Fruit fly (Drosophila melanogaster) whole organism, embryonic: Measurements from ENCODE around the gene MSAmiP.
A peak's percentile ranks its signal among the peaks of the same experiment; 100 is the strongest.

ENCODE experiments used
- CG10543 ChIP-seq: fragments of 200-800 bp; sonication (Bioruptor generic); optimal IDR thresholded peaks from 3 replicates; lab custom pipeline; 2017; ENCODE audit warnings: missing biosample characterization, mild to moderate bottlenecking, missing genetic modification characterization, moderate library complexity
- CG10654 ChIP-seq: fragments of 200-800 bp; sonication (Bioruptor generic); optimal IDR thresholded peaks from 2 replicates; lab custom pipeline; 2016; ENCODE audit warnings: missing biosample characterization, missing genetic modification characterization
- CG13296 ChIP-seq: fragments of 200-800 bp; sonication (Bioruptor generic); optimal IDR thresholded peaks from 3 replicates; lab custom pipeline; 2018; ENCODE audit warnings: missing biosample characterization, mild to moderate bottlenecking, missing genetic modification characterization
- CG1603 ChIP-seq: fragments of 200-800 bp; sonication (Bioruptor generic); optimal IDR thresholded peaks from 2 replicates; lab custom pipeline; 2019; ENCODE audit warnings: missing biosample characterization, mild to moderate bottlenecking, missing genetic modification characterization, moderate library complexity
- CG17385 ChIP-seq: fragments of 200-800 bp; sonication (Bioruptor generic); optimal IDR thresholded peaks from 3 replicates; lab custom pipeline; 2018; ENCODE audit warnings: missing biosample characterization, mild to moderate bottlenecking, missing genetic modification characterization
- CG18011 ChIP-seq: fragments of 200-800 bp; sonication (Bioruptor generic); optimal IDR thresholded peaks from 2 replicates; lab custom pipeline; 2017; ENCODE audit warnings: missing biosample characterization, missing genetic modification characterization, mild to moderate bottlenecking, moderate library complexity, missing genotype
- CG30020 ChIP-seq: fragments of 200-800 bp; optimal IDR thresholded peaks from 2 replicates; lab custom pipeline; 2019; ENCODE audit warnings: missing biosample characterization, mild to moderate bottlenecking, missing genetic modification characterization, moderate library complexity
- CG30403 ChIP-seq: fragments of 200-800 bp; sonication (Bioruptor generic); optimal IDR thresholded peaks from 3 replicates; lab custom pipeline; 2016; ENCODE audit warnings: missing biosample characterization, missing genetic modification characterization
- CG31441 ChIP-seq: fragments of 200-800 bp; sonication (Bioruptor generic); IDR thresholded peaks from 2 replicates; pipeline ENCODE4 v1.3.6; 2022; ENCODE audit warnings: missing biosample characterization, missing genetic modification characterization
- CG34224 ChIP-seq: fragments of 200-800 bp; sonication (Bioruptor generic); IDR thresholded peaks from 3 replicates; pipeline ENCODE4 v1.3.6; 2022; ENCODE audit warnings: missing biosample characterization, missing genetic modification characterization; ENCODE audit not compliant: partially characterized antibody
- CG7556 ChIP-seq: fragments of 200-800 bp; sonication (Bioruptor generic); optimal IDR thresholded peaks from 2 replicates; lab custom pipeline; 2017; ENCODE audit warnings: missing biosample characterization, mild to moderate bottlenecking, missing genetic modification characterization
- CG8359 ChIP-seq: fragments of 200-800 bp; sonication (Bioruptor generic); optimal IDR thresholded peaks from 2 replicates; lab custom pipeline; 2017; ENCODE audit warnings: missing biosample characterization, mild to moderate bottlenecking, missing genetic modification characterization, borderline replicate concordance
- CG9797 ChIP-seq: fragments of 200-800 bp; sonication (Bioruptor generic); optimal IDR thresholded peaks from 3 replicates; lab custom pipeline; 2018; ENCODE audit warnings: missing biosample characterization, mild to moderate bottlenecking, missing genetic modification characterization
- Drgx ChIP-seq: fragments of 200-800 bp; sonication (Bioruptor generic); IDR thresholded peaks from 2 replicates; pipeline ENCODE4 v1.3.6; 2022; ENCODE audit warnings: missing biosample characterization, missing genetic modification characterization
- HmgD ChIP-seq: fragments of 200-800 bp; sonication (Bioruptor generic); optimal IDR thresholded peaks from 3 replicates; lab custom pipeline; 2016; ENCODE audit warnings: missing biosample characterization, missing genetic modification characterization
- MTF-1 ChIP-seq: fragments of 200-800 bp; sonication (Bioruptor generic); optimal IDR thresholded peaks from 2 replicates; lab custom pipeline; 2018; ENCODE audit warnings: missing biosample characterization, mild to moderate bottlenecking, missing genetic modification characterization, borderline replicate concordance
- NfI ChIP-seq: fragments of 200-800 bp; sonication (Bioruptor generic); optimal IDR thresholded peaks from 3 replicates; lab custom pipeline; 2018; ENCODE audit warnings: missing biosample characterization, mild to moderate bottlenecking, missing genetic modification characterization, moderate library complexity
- Trl ChIP-seq, 3 experiments: fragments of >200 bp in 2 of 3; fragments of 200-800 bp in 1 of 3; sonication (Bioruptor generic) in 1 of 3; optimal IDR thresholded peaks; 2 replicates in 1 of 3; 3 replicates in 2 of 3; lab custom pipeline; 2016 to 2017; ENCODE audit warnings: missing biosample characterization in 1 of 3, missing genetic modification characterization in 1 of 3
- Usf ChIP-seq: fragments of 200-800 bp; sonication (Bioruptor generic); optimal IDR thresholded peaks from 2 replicates; lab custom pipeline; 2017; ENCODE audit warnings: missing genotype, missing biosample characterization, missing genetic modification characterization
- Xrp1 ChIP-seq: fragments of 200-800 bp; sonication (Bioruptor generic); IDR thresholded peaks from 2 replicates; pipeline ENCODE4 v1.3.6; 2022; ENCODE audit warnings: missing biosample characterization, missing genetic modification characterization
- ase ChIP-seq: fragments of 200-800 bp; sonication (Bioruptor generic); IDR thresholded peaks from 3 replicates; pipeline ENCODE4 v1.3.6; 2022; ENCODE audit warnings: missing biosample characterization, missing genetic modification characterization
- br ChIP-seq: fragments of >200 bp; optimal IDR thresholded peaks from 2 replicates; lab custom pipeline; 2017
- bsh ChIP-seq, 2 experiments: fragments of 200-800 bp; sonication (Bioruptor generic); optimal IDR thresholded peaks; 2 replicates each; lab custom pipeline; 2017 to 2018; ENCODE audit warnings: mild to moderate bottlenecking in 2 of 2, missing biosample characterization in 2 of 2, missing genetic modification characterization in 2 of 2, moderate library complexity in 1 of 2
- cas ChIP-seq: fragments of 200-800 bp; sonication (Bioruptor generic); IDR thresholded peaks from 2 replicates; pipeline ENCODE4 v1.3.6; 2022; ENCODE audit warnings: missing biosample characterization, missing genetic modification characterization
- da ChIP-seq: fragments of 200-800 bp; sonication (Bioruptor generic); optimal IDR thresholded peaks from 2 replicates; lab custom pipeline; 2016; ENCODE audit warnings: missing biosample characterization, missing genetic modification characterization
- dan ChIP-seq: fragments of 200-800 bp; sonication (Bioruptor generic); IDR thresholded peaks from 2 replicates; pipeline ENCODE4 v1.3.6; 2022; ENCODE audit warnings: missing biosample characterization, missing genetic modification characterization
- dati ChIP-seq: fragments of 200-800 bp; sonication (Bioruptor generic); IDR thresholded peaks from 2 replicates; pipeline ENCODE4 v1.3.6; 2022; ENCODE audit warnings: missing biosample characterization, missing genetic modification characterization
- dpn ChIP-seq, 2 experiments: fragments of 200-800 bp; sonication (Bioruptor generic); optimal IDR thresholded peaks; 3 replicates each; lab custom pipeline; 2016; ENCODE audit warnings: missing biosample characterization in 2 of 2, missing genetic modification characterization in 2 of 2
- ems ChIP-seq: fragments of 200-800 bp; sonication (Bioruptor generic); optimal IDR thresholded peaks from 3 replicates; lab custom pipeline; 2016; ENCODE audit warnings: missing biosample characterization, missing genetic modification characterization
- en ChIP-seq: fragments of 200-800 bp; sonication (Bioruptor generic); optimal IDR thresholded peaks from 2 replicates; lab custom pipeline; 2016; ENCODE audit warnings: missing biosample characterization, missing genetic modification characterization
- gem ChIP-seq: fragments of 200-800 bp; sonication (Bioruptor generic); optimal IDR thresholded peaks from 2 replicates; lab custom pipeline; 2019; ENCODE audit warnings: missing biosample characterization, mild to moderate bottlenecking, missing genetic modification characterization, moderate library complexity
- grau ChIP-seq: fragments of 200-800 bp; optimal IDR thresholded peaks from 3 replicates; lab custom pipeline; 2019; ENCODE audit warnings: missing biosample characterization, mild to moderate bottlenecking, missing genetic modification characterization, moderate library complexity
- gro ChIP-seq: fragments of 200-800 bp; sonication (Bioruptor generic); optimal IDR thresholded peaks from 2 replicates; lab custom pipeline; 2016; ENCODE audit warnings: missing biosample characterization, missing genetic modification characterization
- gt ChIP-seq: fragments of 200-800 bp; sonication (Bioruptor generic); IDR thresholded peaks from 2 replicates; pipeline ENCODE4 v1.3.6; 2022; ENCODE audit warnings: missing biosample characterization, missing genetic modification characterization
- inv ChIP-seq: fragments of 200-800 bp; sonication (Bioruptor generic); IDR thresholded peaks from 2 replicates; pipeline ENCODE4 v1.3.6; 2022; ENCODE audit warnings: missing biosample characterization, missing genetic modification characterization; ENCODE audit not compliant: partially characterized antibody
- kah ChIP-seq: fragments of 200-800 bp; sonication (Bioruptor generic); optimal IDR thresholded peaks from 2 replicates; lab custom pipeline; 2018; ENCODE audit warnings: missing biosample characterization, mild to moderate bottlenecking, missing genetic modification characterization
- lbe ChIP-seq: fragments of 200-800 bp; sonication (Bioruptor generic); optimal IDR thresholded peaks from 2 replicates; lab custom pipeline; 2016; ENCODE audit warnings: missing biosample characterization, mild to moderate bottlenecking, missing genetic modification characterization
- pfk ChIP-seq: fragments of 200-800 bp; sonication (Bioruptor generic); optimal IDR thresholded peaks from 2 replicates; lab custom pipeline; 2018; ENCODE audit warnings: missing biosample characterization, mild to moderate bottlenecking, missing genetic modification characterization, moderate library complexity
- prd ChIP-seq, 3 experiments: fragments of >200 bp in 2 of 3; fragments of 200-800 bp in 1 of 3; sonication (Bioruptor generic) in 1 of 3; optimal IDR thresholded peaks in 2 of 3; IDR thresholded peaks in 1 of 3; 2 replicates in 2 of 3; 3 replicates in 1 of 3; pipeline versions ENCODE4 v1.3.6 to Lab custom; 2017 to 2022; ENCODE audit warnings: missing biosample characterization in 1 of 3, missing genetic modification characterization in 1 of 3
- pros ChIP-seq: fragments of 200-800 bp; sonication (Bioruptor generic); optimal IDR thresholded peaks from 3 replicates; lab custom pipeline; 2019; ENCODE audit warnings: missing biosample characterization, mild to moderate bottlenecking, missing genetic modification characterization, moderate library complexity
- run ChIP-seq: fragments of 200-800 bp; sonication (Bioruptor generic); optimal IDR thresholded peaks from 3 replicates; lab custom pipeline; 2018; ENCODE audit warnings: missing biosample characterization, mild to moderate bottlenecking, missing genetic modification characterization
- seq ChIP-seq: fragments of 200-800 bp; sonication (Bioruptor generic); IDR thresholded peaks from 2 replicates; pipeline ENCODE4 v1.3.6; 2022; ENCODE audit warnings: missing biosample characterization, missing genetic modification characterization
- ssp ChIP-seq: fragments of 200-800 bp; sonication (Bioruptor generic); IDR thresholded peaks from 2 replicates; pipeline ENCODE4 v1.3.6; 2022; ENCODE audit warnings: missing biosample characterization, missing genetic modification characterization
- stwl ChIP-seq: fragments of 200-800 bp; sonication (Bioruptor generic); optimal IDR thresholded peaks from 3 replicates; lab custom pipeline; 2018; ENCODE audit warnings: missing biosample characterization, mild to moderate bottlenecking, missing genetic modification characterization, moderate library complexity
- tin ChIP-seq: fragments of 200-800 bp; sonication (Bioruptor generic); optimal IDR thresholded peaks from 3 replicates; lab custom pipeline; 2016; ENCODE audit warnings: missing biosample characterization, missing genetic modification characterization
- trem ChIP-seq: fragments of 200-800 bp; optimal IDR thresholded peaks from 3 replicates; lab custom pipeline; 2019; ENCODE audit warnings: missing biosample characterization, mild to moderate bottlenecking, missing genetic modification characterization, moderate library complexity
- unc-4 ChIP-seq: fragments of 200-800 bp; sonication (Bioruptor generic); IDR thresholded peaks from 2 replicates; pipeline ENCODE4 v1.3.6; 2022; ENCODE audit warnings: missing biosample characterization, missing genetic modification characterization; ENCODE audit not compliant: partially characterized antibody
- usp ChIP-seq: fragments of >200 bp; optimal IDR thresholded peaks from 2 replicates; lab custom pipeline; 2017; ENCODE audit warnings: missing biosample characterization, missing genetic modification characterization

Gene MSAmiP

DNA sequence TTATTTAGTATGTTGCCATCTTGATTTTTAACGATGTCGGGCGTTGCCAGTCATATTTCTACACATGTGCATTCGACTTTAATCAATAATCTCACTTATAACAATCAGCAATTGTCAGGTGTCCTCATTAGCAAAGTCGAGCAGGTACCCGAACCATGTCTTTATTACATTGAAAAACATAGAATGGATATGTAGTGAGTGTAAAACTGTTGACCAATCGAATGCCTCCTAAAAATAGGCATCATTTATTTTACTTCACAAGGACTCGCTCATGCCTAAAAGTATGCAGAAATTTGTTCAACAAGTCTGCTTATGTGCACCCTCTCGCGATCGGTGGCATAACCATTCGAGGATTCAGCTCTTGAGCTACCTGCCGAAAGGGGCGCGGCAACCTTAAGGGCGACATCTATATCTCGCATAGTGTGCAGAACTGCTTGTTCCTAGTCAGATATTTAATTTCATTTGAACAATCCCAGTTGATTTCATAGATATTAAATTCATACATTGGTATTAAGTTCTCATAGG, 97.5 kb downstream of the MSAmiP start:
- TF ChIP-seq CG18011: peak; percentile 99
- no peak for TF ChIP-seq cas (GFP tag; lab: Robert Waterston, UW)
- TF ChIP-seq MTF-1 (GFP tag; lab: Kevin White, UChicago): peak; percentile 96
- peak; percentile 81 for TF ChIP-seq kah (GFP tag; lab: Kevin White, UChicago)
- TF ChIP-seq CG30020 (tag; lab: Kevin White, UChicago): peak; percentile 24
- TF ChIP-seq dan (GFP tag; lab: Robert Waterston, UW): peak; percentile 38; the same call in 1 of the 2 replicates
- TF ChIP-seq ems (GFP tag; lab: Kevin White, UChicago): peak; percentile 70
- peak; percentile 74 for TF ChIP-seq dati (GFP tag; lab: Robert Waterston, UW)
- peak; percentile 18 for TF ChIP-seq CG7556
- peak; percentile 80 for TF ChIP-seq CG17385 (GFP tag; lab: Kevin White, UChicago)
- peak; percentile 72 for TF ChIP-seq Usf (GFP tag; lab: Kevin White, UChicago)
- TF ChIP-seq CG9797: peak; percentile 40
- TF ChIP-seq ase (GFP tag; lab: Robert Waterston, UW): peak; percentile 85
- TF ChIP-seq lbe: no peak
- TF ChIP-seq unc-4 (GFP tag; lab: Robert Waterston, UW): no peak
- peak; percentile 90 for TF ChIP-seq gro (GFP tag; lab: Kevin White, UChicago)
- peak; percentile 96 for TF ChIP-seq HmgD
- TF ChIP-seq pros (GFP tag; lab: Kevin White, UChicago): no peak
- TF ChIP-seq pfk (GFP tag; lab: Kevin White, UChicago): peak; percentile 81
- no peak for TF ChIP-seq prd (optimal IDR thresholded peaks at IDR 0.05; lab: Kevin White, UChicago)
- peak; percentile 82 for TF ChIP-seq prd (GFP tag; IDR thresholded peaks at IDR 0.05; lab: Robert Waterston, UW)
- peak; percentile 79 for TF ChIP-seq CG10543
- peak; percentile 71 for TF ChIP-seq CG13296
- TF ChIP-seq usp (GFP tag; lab: Kevin White, UChicago): no peak
- TF ChIP-seq stwl (tag; lab: Kevin White, UChicago): peak; percentile 82
- peak; percentile 94 to 97 for TF ChIP-seq dpn (GFP tag; optimal IDR thresholded peaks at IDR 0.05; lab: Kevin White, UChicago)
- peak; percentile 98 for TF ChIP-seq tin (GFP tag; lab: Kevin White, UChicago)
- no peak for TF ChIP-seq run (tag; lab: Kevin White, UChicago)
- peak; percentile 80 for TF ChIP-seq gt
- TF ChIP-seq bsh (GFP tag; optimal IDR thresholded peaks at IDR 0.05; lab: Kevin White, UChicago): peak in 1 of 2 experiments; percentile 81
- TF ChIP-seq CG1603 (tag; lab: Kevin White, UChicago): peak; percentile 86
- peak; percentile 78 for TF ChIP-seq grau
- peak; percentile 76 for TF ChIP-seq ssp (GFP tag; lab: Robert Waterston, UW)
- peak; percentile 95 for TF ChIP-seq en
- TF ChIP-seq inv (GFP tag; lab: Robert Waterston, UW): peak; percentile 23; the same call in 1 of the 2 replicates
- no peak for TF ChIP-seq Trl (optimal IDR thresholded peaks at IDR 0.05; lab: Kevin White, UChicago)
- TF ChIP-seq Trl (GFP tag; optimal IDR thresholded peaks at IDR 0.05; lab: Kevin White, UChicago): peak; percentile 96
- TF ChIP-seq gem: peak; percentile 81
- peak; percentile 87 for TF ChIP-seq CG30403
- TF ChIP-seq CG10654 (GFP tag; lab: Kevin White, UChicago): peak; percentile 90
- TF ChIP-seq CG8359 (GFP tag; lab: Kevin White, UChicago): peak; percentile 83
- peak; percentile 87 for TF ChIP-seq Xrp1
- no peak for TF ChIP-seq br (lab: Kevin White, UChicago)
- TF ChIP-seq trem: peak; percentile 56
- TF ChIP-seq NfI: peak; percentile 95
- no peak for TF ChIP-seq CG34224 (GFP tag; lab: Robert Waterston, UW)
- peak; percentile 88 for TF ChIP-seq da (GFP tag; lab: Kevin White, UChicago)
- peak; percentile 52 for TF ChIP-seq CG31441 (GFP tag; lab: Robert Waterston, UW)
- TF ChIP-seq Drgx (GFP tag; lab: Robert Waterston, UW): no peak
- TF ChIP-seq seq: 0 out of 2 replicates have a peak, but pooled peaks have one; percentile 32
